Worm (Caenorhabditis elegans) whole organism, L1 larva: Measurements from ENCODE around the gene Y54E2A.9.

Experiments
- C16A3.4 ChIP-seq: fragments of 150-350 bp; optimal IDR thresholded peaks from 2 replicates; lab custom pipeline; 2014; ENCODE audit warnings: missing biosample characterization, missing genetic modification characterization
- F16B12.6 ChIP-seq: fragments of 150-350 bp; optimal IDR thresholded peaks from 2 replicates; lab custom pipeline; 2014; ENCODE audit warnings: missing biosample characterization, missing genetic modification characterization
- Y116A8C.19 ChIP-seq: sonication (generic microtip); optimal IDR thresholded peaks from 2 replicates; lab custom pipeline; 2016; ENCODE audit warnings: missing compliant biosample characterization, missing genetic modification characterization, borderline replicate concordance
- alr-1 ChIP-seq: fragments of 200-800 bp; sonication (Bioruptor generic); optimal IDR thresholded peaks from 2 replicates; lab custom pipeline; 2018; ENCODE audit warnings: borderline replicate concordance, mild to moderate bottlenecking, missing genetic modification characterization, missing compliant biosample characterization
- aly-2 ChIP-seq: fragments of 150-350 bp; optimal IDR thresholded peaks from 2 replicates; lab custom pipeline; 2014; ENCODE audit warnings: missing biosample characterization, missing genetic modification characterization
- ama-1 ChIP-seq: fragments of 150-350 bp; optimal IDR thresholded peaks from 2 replicates; lab custom pipeline; 2014
- blmp-1 ChIP-seq: fragments of 150-350 bp; optimal IDR thresholded peaks from 2 replicates; lab custom pipeline; 2014; ENCODE audit warnings: missing biosample characterization, missing genetic modification characterization
- ceh-8 ChIP-seq: fragments of 200-800 bp; sonication (Bioruptor generic); optimal IDR thresholded peaks from 2 replicates; lab custom pipeline; 2018; ENCODE audit warnings: mild to moderate bottlenecking, missing genetic modification characterization, moderate library complexity, missing compliant biosample characterization
- ceh-88 ChIP-seq: fragments of 200-800 bp; sonication (Bioruptor generic); IDR thresholded peaks from 2 replicates; pipeline ENCODE4 v1.3.6; 2022; ENCODE audit warnings: missing genetic modification characterization, missing compliant biosample characterization
- dsc-1 ChIP-seq: sonication (generic microtip); optimal IDR thresholded peaks from 2 replicates; lab custom pipeline; 2016; ENCODE audit warnings: mild to moderate bottlenecking, missing genetic modification characterization, missing compliant biosample characterization
- efl-1 ChIP-seq, 4 experiments: fragments of 150-350 bp; optimal IDR thresholded peaks in 3 of 4; peaks in 1 of 4; 1 replicate in 1 of 4; 2 replicates in 3 of 4; lab custom pipeline; 2014; ENCODE audit warnings: missing biosample characterization in 2 of 4, missing genetic modification characterization in 2 of 4, missing genetic modification reagents in 2 of 4
- efl-3 ChIP-seq: fragments of 200-800 bp; sonication (Bioruptor generic); optimal IDR thresholded peaks from 2 replicates; lab custom pipeline; 2018; ENCODE audit warnings: mild to moderate bottlenecking, missing genetic modification characterization, missing compliant biosample characterization
- egl-13 ChIP-seq: sonication (generic microtip); optimal IDR thresholded peaks from 2 replicates; lab custom pipeline; 2016; ENCODE audit warnings: missing genotype, missing genetic modification reagents, missing genetic modification characterization, missing compliant biosample characterization
- egl-27 ChIP-seq, 2 experiments: fragments of 150-350 bp in 1 of 2; sonication (generic microtip); optimal IDR thresholded peaks; 3 replicates each; lab custom pipeline; 2017 to 2018; ENCODE audit warnings: missing biosample characterization in 2 of 2, missing genetic modification characterization in 2 of 2, missing genetic modification reagents in 2 of 2
- ets-5 ChIP-seq: fragments of 200-800 bp; sonication (Bioruptor generic); IDR thresholded peaks from 2 replicates; pipeline ENCODE4 v1.3.6; 2022; ENCODE audit warnings: missing genetic modification characterization, missing compliant biosample characterization
- fkh-4 ChIP-seq: sonication (generic microtip); optimal IDR thresholded peaks from 2 replicates; lab custom pipeline; 2016; ENCODE audit warnings: missing compliant biosample characterization, missing genetic modification characterization, borderline replicate concordance
- grh-1 ChIP-seq: fragments of 200-800 bp; sonication (Bioruptor generic); IDR thresholded peaks from 2 replicates; pipeline ENCODE4 v1.3.6; 2022; ENCODE audit warnings: missing genetic modification reagents, missing genetic modification characterization, missing compliant biosample characterization
- hlh-17 ChIP-seq: fragments of 200-800 bp; sonication (Bioruptor generic); optimal IDR thresholded peaks from 2 replicates; lab custom pipeline; 2018; ENCODE audit warnings: missing genetic modification characterization, mild to moderate bottlenecking, missing compliant biosample characterization, moderate library complexity, borderline replicate concordance
- hpl-2 ChIP-seq: fragments of 150-350 bp; optimal IDR thresholded peaks from 2 replicates; lab custom pipeline; 2014; ENCODE audit warnings: missing biosample characterization, missing genetic modification reagents, missing genetic modification characterization
- irx-1 ChIP-seq: sonication (generic microtip); optimal IDR thresholded peaks from 2 replicates; lab custom pipeline; 2016; ENCODE audit warnings: missing genetic modification characterization, missing compliant biosample characterization
- lin-13 ChIP-seq: fragments of 150-350 bp; optimal IDR thresholded peaks from 2 replicates; lab custom pipeline; 2014; ENCODE audit warnings: missing biosample characterization, missing genetic modification reagents, missing genetic modification characterization
- lin-14 ChIP-seq: fragments of 200-800 bp; sonication (Bioruptor generic); optimal IDR thresholded peaks from 2 replicates; lab custom pipeline; 2018; ENCODE audit warnings: mild to moderate bottlenecking, missing genetic modification characterization, moderate library complexity, missing compliant biosample characterization
- lir-3 ChIP-seq: sonication (generic microtip); optimal IDR thresholded peaks from 2 replicates; lab custom pipeline; 2016; ENCODE audit warnings: mild to moderate bottlenecking, missing genetic modification characterization, moderate library complexity, missing compliant biosample characterization; ENCODE audit not compliant: poor library complexity
- nhr-12 ChIP-seq: sonication (generic microtip); optimal IDR thresholded peaks from 2 replicates; lab custom pipeline; 2017; ENCODE audit warnings: missing biosample characterization, missing genetic modification characterization
- nhr-237 ChIP-seq: fragments of 150-350 bp; optimal IDR thresholded peaks from 2 replicates; lab custom pipeline; 2014; ENCODE audit warnings: missing biosample characterization, missing genetic modification characterization
- nhr-47 ChIP-seq: sonication (generic microtip); optimal IDR thresholded peaks from 2 replicates; lab custom pipeline; 2016; ENCODE audit warnings: mild to moderate bottlenecking, missing genetic modification characterization, moderate library complexity, missing compliant biosample characterization
- nhr-84 ChIP-seq: sonication (generic microtip); optimal IDR thresholded peaks from 2 replicates; lab custom pipeline; 2017; ENCODE audit warnings: missing biosample characterization, missing genetic modification characterization
- nhr-90 ChIP-seq: sonication (generic microtip); optimal IDR thresholded peaks from 2 replicates; lab custom pipeline; 2016; ENCODE audit warnings: mild to moderate bottlenecking, missing genetic modification characterization, missing compliant biosample characterization; ENCODE audit not compliant: poor library complexity
- pag-3 ChIP-seq: sonication (generic microtip); optimal IDR thresholded peaks from 2 replicates; lab custom pipeline; 2017; ENCODE audit warnings: missing genetic modification characterization, mild to moderate bottlenecking, missing compliant biosample characterization, antibody characterized with exemption, borderline replicate concordance; ENCODE audit not compliant: insufficient read depth
- pqm-1 ChIP-seq: sonication (generic microtip); optimal IDR thresholded peaks from 3 replicates; lab custom pipeline; 2017; ENCODE audit warnings: missing biosample characterization, missing genetic modification characterization
- rnt-1 ChIP-seq: sonication (generic microtip); optimal IDR thresholded peaks from 2 replicates; lab custom pipeline; 2016; ENCODE audit warnings: mild to moderate bottlenecking, missing genetic modification characterization, moderate library complexity, missing compliant biosample characterization
- skn-1 ChIP-seq: fragments of 150-350 bp; optimal IDR thresholded peaks from 2 replicates; lab custom pipeline; 2014; ENCODE audit warnings: missing biosample characterization, missing genetic modification characterization
- sptf-1 ChIP-seq: fragments of 150-350 bp; optimal IDR thresholded peaks from 2 replicates; lab custom pipeline; 2014; ENCODE audit warnings: missing biosample characterization, missing genetic modification characterization
- sup-37 ChIP-seq: fragments of 200-800 bp; sonication (Bioruptor generic); optimal IDR thresholded peaks from 2 replicates; lab custom pipeline; 2018; ENCODE audit warnings: mild to moderate bottlenecking, missing genetic modification characterization, missing compliant biosample characterization
- swsn-7 ChIP-seq: sonication (generic microtip); optimal IDR thresholded peaks from 2 replicates; lab custom pipeline; 2016; ENCODE audit warnings: missing genetic modification characterization, missing compliant biosample characterization
- tlp-1 ChIP-seq: fragments of 150-350 bp; optimal IDR thresholded peaks from 2 replicates; lab custom pipeline; 2014; ENCODE audit warnings: missing biosample characterization, missing genetic modification characterization
- unc-130 ChIP-seq: fragments of 150-350 bp; optimal IDR thresholded peaks from 2 replicates; lab custom pipeline; 2017; ENCODE audit warnings: missing biosample characterization, missing genetic modification characterization, inconsistent platforms
- unc-30 ChIP-seq: sonication (generic microtip); optimal IDR thresholded peaks from 2 replicates; lab custom pipeline; 2017; ENCODE audit warnings: missing biosample characterization, missing genetic modification characterization
- unc-98 ChIP-seq: fragments of 200-800 bp; sonication (Bioruptor generic); IDR thresholded peaks from 2 replicates; pipeline ENCODE4 v1.3.6; 2022; ENCODE audit warnings: missing genetic modification characterization, missing compliant biosample characterization
- vab-15 ChIP-seq: sonication (generic microtip); optimal IDR thresholded peaks from 2 replicates; lab custom pipeline; 2017; ENCODE audit warnings: missing genotype, mild to moderate bottlenecking, missing genetic modification characterization, missing compliant biosample characterization
- xbp-1 ChIP-seq: sonication (generic microtip); optimal IDR thresholded peaks from 2 replicates; lab custom pipeline; 2016; ENCODE audit warnings: missing genetic modification characterization, missing compliant biosample characterization
- ztf-11 ChIP-seq, 2 experiments: sonication (generic microtip); optimal IDR thresholded peaks; 2 replicates each; lab custom pipeline; 2016 to 2017; ENCODE audit warnings: missing genetic modification characterization in 2 of 2, missing biosample characterization in 1 of 2, missing compliant biosample characterization in 1 of 2

The Y54E2A.9 gene

ce11 chrII:14810609-14811008, 24.8 kb upstream of the Y54E2A.9 start (continued):
- TF ChIP-seq dsc-1, result no peak
- TF ChIP-seq tlp-1 (tag; lab: Kevin White, UChicago), result no peak
- no peak for TF ChIP-seq skn-1
- no peak for TF ChIP-seq aly-2
- no peak for TF ChIP-seq xbp-1 (tag; lab: Kevin White, UChicago)
- TF ChIP-seq irx-1 (tag; lab: Kevin White, UChicago), result no peak
- no peak for TF ChIP-seq nhr-237 (tag; lab: Kevin White, UChicago)
- TF ChIP-seq unc-30 (tag; lab: Kevin White, UChicago), result no peak
- TF ChIP-seq sup-37 (GFP tag; lab: Kevin White, UChicago), result no peak

DNA sequence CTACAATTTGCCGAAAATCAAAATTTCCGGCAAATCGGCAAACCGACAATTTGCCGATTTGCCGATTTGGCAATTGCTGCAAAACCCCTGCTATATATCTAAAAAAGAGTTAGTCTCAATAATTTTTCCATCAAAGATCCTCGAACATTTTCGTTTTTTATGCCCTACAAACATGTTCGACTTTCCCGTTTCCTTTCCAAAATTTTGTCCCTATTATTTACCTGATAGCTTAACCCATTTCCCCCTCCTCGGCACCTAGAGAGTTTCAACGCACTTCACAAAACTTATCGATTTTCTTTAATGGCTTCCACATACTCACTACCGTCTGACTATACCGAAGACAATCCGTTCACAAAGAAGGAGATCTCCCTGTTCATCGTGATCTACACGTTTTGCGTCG, 22.9 kb upstream of the Y54E2A.9 start, which contains the start of gene W01D2.6:
Gene W01D2.6 (plus strand): TSS at position 301 of the 400 bp plus-strand sequence.
- no peak for TF ChIP-seq unc-98 (GFP tag; lab: Robert Waterston, UW)
- no peak for TF ChIP-seq alr-1 (tag; lab: Kevin White, UChicago)
- no peak for TF ChIP-seq pqm-1 (tag; lab: Kevin White, UChicago)
- no peak for TF ChIP-seq Y116A8C.19 (tag; lab: Kevin White, UChicago)
- TF ChIP-seq efl-3 (GFP tag; lab: Kevin White, UChicago), result no peak
- TF ChIP-seq fkh-4, result no peak
- no peak for TF ChIP-seq F16B12.6 (tag; lab: Kevin White, UChicago)
- TF ChIP-seq lir-3 (tag; lab: Kevin White, UChicago), result no peak
- TF ChIP-seq pag-3 (tag; lab: Kevin White, UChicago), result no peak
- TF ChIP-seq dsc-1, result no peak
- no peak for TF ChIP-seq swsn-7 (tag; lab: Kevin White, UChicago)
- TF ChIP-seq ama-1 (lab: Kevin White, UChicago), result no peak

DNA sequence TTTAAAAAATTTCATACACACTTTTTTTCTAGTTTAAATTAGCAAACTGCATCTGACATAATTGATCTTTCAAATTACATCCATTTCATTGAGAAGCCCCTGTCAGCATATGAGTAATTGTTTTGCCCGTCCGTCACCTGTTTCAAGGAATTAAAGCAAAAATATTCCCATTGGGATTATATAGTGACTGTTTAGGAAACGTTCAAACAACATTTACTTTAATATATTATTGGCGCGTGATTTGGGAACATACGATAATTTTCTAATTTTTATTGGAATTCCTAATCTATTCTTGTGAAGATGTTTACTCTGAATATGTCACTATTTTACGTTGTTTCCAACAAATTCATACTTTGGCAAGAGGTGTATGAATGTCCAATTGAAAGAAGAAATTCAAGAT, 19.9 kb upstream of the Y54E2A.9 start, which contains the start of gene srt-11:
Gene srt-11 (plus strand): TSS at position 301 of the 400 bp plus-strand sequence.
- no peak for TF ChIP-seq sptf-1 (tag; lab: Kevin White, UChicago)
- TF ChIP-seq lin-14 (GFP tag; lab: Kevin White, UChicago), result no peak
- TF ChIP-seq unc-130 (tag; lab: Kevin White, UChicago), result no peak
- TF ChIP-seq egl-27 (tag; optimal IDR thresholded peaks at IDR 0.05; lab: Kevin White, UChicago), result no peak
- TF ChIP-seq ceh-8 (GFP tag; lab: Kevin White, UChicago), result peak; percentile 3
- TF ChIP-seq tlp-1 (tag; lab: Kevin White, UChicago), result no peak
- TF ChIP-seq fkh-4, result no peak
- no peak for TF ChIP-seq pag-3 (tag; lab: Kevin White, UChicago)
- no peak for TF ChIP-seq lin-13 (GFP tag; lab: Kevin White, UChicago)
- no peak for TF ChIP-seq ama-1 (lab: Kevin White, UChicago)
- TF ChIP-seq egl-13, result no peak
- no peak for TF ChIP-seq efl-1 (optimal IDR thresholded peaks at IDR 0.05; lab: Kevin White, UChicago)
- TF ChIP-seq efl-1 (GFP tag; optimal IDR thresholded peaks at IDR 0.05 in 1 of 2; lab: Kevin White, UChicago), result peak in 1 of 2 experiments; percentile 51
- no peak for TF ChIP-seq aly-2
- TF ChIP-seq C16A3.4 (tag; lab: Kevin White, UChicago), result no peak
- TF ChIP-seq rnt-1 (tag; lab: Kevin White, UChicago), result no peak
- TF ChIP-seq nhr-84 (tag; lab: Kevin White, UChicago), result no peak
- no peak for TF ChIP-seq nhr-12

DNA sequence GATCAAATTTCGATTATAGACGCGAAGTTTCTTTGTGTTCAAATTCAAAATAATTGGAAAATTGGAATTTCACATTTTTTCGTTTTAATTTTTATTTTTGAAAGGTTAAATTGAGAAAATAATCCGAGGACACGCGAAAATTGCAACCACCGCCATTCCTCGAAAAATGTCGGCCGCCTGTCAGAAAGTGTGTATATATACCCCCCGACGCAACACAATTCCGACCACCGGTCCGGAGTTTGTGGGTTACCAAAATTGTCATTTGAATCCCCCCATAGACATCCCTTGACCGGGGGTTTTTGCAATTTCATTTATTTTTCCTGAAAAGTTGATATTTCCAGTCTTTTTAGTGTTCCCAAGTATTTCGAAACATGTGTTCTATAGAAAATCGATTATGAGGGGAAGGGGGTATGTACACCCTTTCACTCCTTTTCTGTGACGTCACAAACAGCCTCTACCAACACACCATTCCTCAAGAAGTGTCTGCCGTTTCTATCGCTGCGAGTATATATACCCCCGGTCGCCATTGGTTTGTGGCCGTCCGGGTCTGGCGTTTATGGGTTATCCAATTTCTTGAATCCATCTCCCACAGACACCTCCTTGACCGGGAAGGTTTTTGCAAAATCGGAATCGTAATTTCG, 18.6 kb upstream of the Y54E2A.9 start, which contains the start of gene W01D2.3:
Gene W01D2.3 (minus strand): TSS at position 51 of the 641 bp plus-strand sequence.
- TF ChIP-seq nhr-90 (tag; lab: Kevin White, UChicago) (peak; percentile 88), ama-1 (lab: Kevin White, UChicago) (no peak), hpl-2 (GFP tag; lab: Kevin White, UChicago) (no peak), hlh-17 (no peak), sup-37 (GFP tag; lab: Kevin White, UChicago) (peak; percentile 59), vab-15 (peak; percentile 47), rnt-1 (tag; lab: Kevin White, UChicago) (peak; percentile 71), efl-3 (GFP tag; lab: Kevin White, UChicago) (peak; percentile 59), blmp-1 (tag; lab: Kevin White, UChicago) (peak; percentile 48), pqm-1 (tag; lab: Kevin White, UChicago) (no peak), ceh-88 (GFP tag; lab: Robert Waterston, UW) (peak; percentile 54; the same call in 1 of the 2 replicates), ets-5 (GFP tag; lab: Robert Waterston, UW) (no peak), sptf-1 (tag; lab: Kevin White, UChicago) (no peak), grh-1 (peak; percentile 65), aly-2 (peak; percentile 81), C16A3.4 (tag; lab: Kevin White, UChicago) (peak; percentile 47), nhr-47 (tag; lab: Kevin White, UChicago) (peak; percentile 92), unc-98 (GFP tag; lab: Robert Waterston, UW) (no peak), pag-3 (tag; lab: Kevin White, UChicago) (no peak), ceh-8 (GFP tag; lab: Kevin White, UChicago) (peak; percentile 64), ztf-11 (tag; optimal IDR thresholded peaks at IDR 0.05; lab: Kevin White, UChicago) (peak; percentile 21 to 80), xbp-1 (tag; lab: Kevin White, UChicago) (peak; percentile 69)
